Fruit fly (Drosophila melanogaster) whole organism, pupa: ENCODE measurements around the gene CG34028.

ENCODE experiments used
- CG15710 ChIP-seq: fragments of 200-800 bp; sonication (Bioruptor generic); optimal IDR thresholded peaks from 2 replicates; lab custom pipeline; 2018; ENCODE audit warnings: missing biosample characterization, mild to moderate bottlenecking, missing genetic modification characterization, moderate library complexity
- CG9948 ChIP-seq: fragments of 200-800 bp; sonication (Bioruptor generic); optimal IDR thresholded peaks from 2 replicates; lab custom pipeline; 2018; ENCODE audit warnings: missing biosample characterization, mild to moderate bottlenecking, missing genetic modification characterization, moderate library complexity
- Snoo ChIP-seq: fragments of 200-800 bp; sonication (Bioruptor generic); optimal IDR thresholded peaks from 3 replicates; lab custom pipeline; 2017; ENCODE audit warnings: missing biosample characterization, mild to moderate bottlenecking, missing genetic modification characterization, inconsistent platforms

dm6 chrX:9483613-9484012, 27.7 kb upstream of the CG34028 start:
- TF ChIP-seq CG9948 (tag; lab: Kevin White, UChicago): no peak
- TF ChIP-seq CG15710: no peak
- no peak for TF ChIP-seq Snoo
